Fruit fly (Drosophila melanogaster): ENCODE results near the gene CG6974.
A peak's percentile ranks its signal among the peaks of the same experiment; 100 is the strongest.

The CG6974 gene

dm6 chr3R:15119730-15120129, 40.6 kb upstream of the CG6974 start (continued):
- TF ChIP-seq CG14860 (GFP tag; IDR thresholded peaks at IDR 0.05; ENCODE audit: partially characterized antibody), result no peak
- TF ChIP-seq CG17359 (tag; optimal IDR thresholded peaks at IDR 0.05), result peak; percentile 34
- TF ChIP-seq CG30403 (GFP tag; optimal IDR thresholded peaks at IDR 0.05), result peak; percentile 41
- TF ChIP-seq Ada2b (GFP tag; IDR thresholded peaks at IDR 0.05), result no peak
- TF ChIP-seq wdn (GFP tag; IDR thresholded peaks at IDR 0.05), result peak; percentile 41; the same call in 1 of the 2 replicates
- TF ChIP-seq gro (GFP tag; optimal IDR thresholded peaks at IDR 0.05), result peak; percentile 25
- TF ChIP-seq E2f1 (GFP tag; IDR thresholded peaks at IDR 0.05), result 0 out of 2 replicates have a peak, but pooled peaks have one; percentile 12
- TF ChIP-seq pho (GFP tag; optimal IDR thresholded peaks at IDR 0.05), result peak; percentile 9
- TF ChIP-seq Drgx (GFP tag; IDR thresholded peaks at IDR 0.05), result no peak
- no peak for TF ChIP-seq Optix (GFP tag; IDR thresholded peaks at IDR 0.05)
- peak; percentile 53 for TF ChIP-seq CG11504 (tag; optimal IDR thresholded peaks at IDR 0.05)
- peak; percentile 1 for TF ChIP-seq CG12219 (GFP tag; optimal IDR thresholded peaks at IDR 0.05)
- peak; percentile 42 for TF ChIP-seq Fer1 (GFP tag; optimal IDR thresholded peaks at IDR 0.05)
- no peak for TF ChIP-seq Scr (GFP tag; IDR thresholded peaks at IDR 0.05; ENCODE audit: partially characterized antibody)
- no peak for TF ChIP-seq gcm2 (GFP tag; optimal IDR thresholded peaks at IDR 0.05)
- no peak for TF ChIP-seq CG11723 (GFP tag; optimal IDR thresholded peaks at IDR 0.05)
- no peak for TF ChIP-seq CG30020 (tag; optimal IDR thresholded peaks at IDR 0.05)
- TF ChIP-seq CG2678 (tag; optimal IDR thresholded peaks at IDR 0.05), result peak; percentile 60
- TF ChIP-seq CG15269 (tag; optimal IDR thresholded peaks at IDR 0.05), result peak; percentile 59
- no peak for TF ChIP-seq CG5953 (GFP tag; IDR thresholded peaks at IDR 0.05)
- TF ChIP-seq CG13296 (GFP tag; optimal IDR thresholded peaks at IDR 0.05), result peak; percentile 33
- TF ChIP-seq dysf (GFP tag; IDR thresholded peaks at IDR 0.05), result peak; percentile 67
- peak; percentile 2 for TF ChIP-seq Mad (GFP tag; optimal IDR thresholded peaks at IDR 0.05)
- TF ChIP-seq CG3281 (GFP tag; optimal IDR thresholded peaks at IDR 0.05), result peak; percentile 30
- 0 out of 2 replicates have a peak, but pooled peaks have one; percentile 23 for TF ChIP-seq sisA (GFP tag; IDR thresholded peaks at IDR 0.05)
- TF ChIP-seq CG9932 (GFP tag; IDR thresholded peaks at IDR 0.05), result 0 out of 2 replicates have a peak, but pooled peaks have one; percentile 44
- TF ChIP-seq CG17385 (GFP tag; optimal IDR thresholded peaks at IDR 0.05), result peak; percentile 17
- no peak for TF ChIP-seq CG11085 (GFP tag; IDR thresholded peaks at IDR 0.05)
- TF ChIP-seq CG30431 (GFP tag; optimal IDR thresholded peaks at IDR 0.05), result no peak
- no peak for TF ChIP-seq prd (optimal IDR thresholded peaks at IDR 0.05)
- TF ChIP-seq prd (GFP tag; IDR thresholded peaks at IDR 0.05), result no peak
- TF ChIP-seq Aef1 (GFP tag; IDR thresholded peaks at IDR 0.05), result no peak
- peak; percentile 34 for TF ChIP-seq Sox102F (GFP tag; optimal IDR thresholded peaks at IDR 0.05)
- TF ChIP-seq CG17328 (GFP tag; IDR thresholded peaks at IDR 0.05), result no peak
- no peak for TF ChIP-seq trh (GFP tag; optimal IDR thresholded peaks at IDR 0.05)
- peak; percentile 22 for TF ChIP-seq Oli (tag; optimal IDR thresholded peaks at IDR 0.05)
- TF ChIP-seq ATbp (GFP tag; optimal IDR thresholded peaks at IDR 0.05), result peak; percentile 16
- peak; percentile 2 for TF ChIP-seq BtbVII (GFP tag; optimal IDR thresholded peaks at IDR 0.05)
- TF ChIP-seq Adf1 (GFP tag; IDR thresholded peaks at IDR 0.05), result no peak
- peak; percentile 42 for TF ChIP-seq PHDP (tag; optimal IDR thresholded peaks at IDR 0.05)
- no peak for TF ChIP-seq CG6689 (GFP tag; IDR thresholded peaks at IDR 0.05)
- TF ChIP-seq CG1529 (GFP tag; optimal IDR thresholded peaks at IDR 0.05), result no peak
- peak; percentile 12 for TF ChIP-seq caup (GFP tag; optimal IDR thresholded peaks at IDR 0.05; ENCODE audit: severe bottlenecking)
- peak; percentile 28; the same call in 1 of the 2 replicates for TF ChIP-seq ranshi (GFP tag; IDR thresholded peaks at IDR 0.05)
- TF ChIP-seq Xbp1 (GFP tag; optimal IDR thresholded peaks at IDR 0.05), result peak; percentile 40
- TF ChIP-seq Eip74EF (GFP tag; optimal IDR thresholded peaks at IDR 0.05), result no peak
- peak; percentile 23 for TF ChIP-seq Dek (tag; optimal IDR thresholded peaks at IDR 0.05)
- no peak for TF ChIP-seq CG16863 (GFP tag; optimal IDR thresholded peaks at IDR 0.05)
- no peak for TF ChIP-seq HmgD (GFP tag; optimal IDR thresholded peaks at IDR 0.05)
- TF ChIP-seq Hsf (GFP tag; optimal IDR thresholded peaks at IDR 0.05), result peak; percentile 12
- peak; percentile 12; the same call in 1 of the 2 replicates for TF ChIP-seq esg (GFP tag; conservative IDR thresholded peaks at IDR 0.05)

Data from whole organism, embryonic.